Worm (Caenorhabditis elegans): ENCODE data around the gene T05D4.2.

Gene T05D4.2

DNA sequence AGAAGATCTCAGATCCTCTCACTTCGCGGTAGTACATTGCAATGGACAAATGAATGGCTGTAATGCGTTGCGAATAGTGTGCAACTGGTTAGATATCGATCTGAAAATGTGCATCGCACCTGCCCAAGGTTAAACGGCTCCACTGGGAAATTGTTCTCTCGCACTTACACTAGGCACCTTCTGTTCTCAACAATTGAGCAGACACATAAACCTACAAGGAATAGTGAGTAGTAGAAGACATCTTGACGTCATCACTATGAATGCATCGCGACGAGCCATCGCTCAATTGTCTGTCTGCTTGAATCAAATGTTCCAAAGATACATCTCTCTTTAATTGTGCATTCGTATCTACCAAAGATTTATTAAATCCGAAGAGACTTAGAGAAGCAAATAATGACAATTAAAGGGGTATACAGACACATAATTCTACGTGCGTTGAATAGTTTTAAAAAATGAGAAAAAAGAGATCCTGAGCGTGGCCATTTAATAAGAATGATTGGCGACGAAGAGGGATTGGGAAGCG is at the start of gene T05D4.2:
Gene T05D4.2 (minus strand): TSS at position 83 of the 523 bp plus-strand sequence.
- TF ChIP-seq aly-2 (tag; optimal IDR thresholded peaks at IDR 0.05) (no peak), lsy-2 (tag; optimal IDR thresholded peaks at IDR 0.05) (peak in 1 of 2 experiments; percentile 24), nhr-129 (tag; optimal IDR thresholded peaks at IDR 0.05) (peak; percentile 70), peb-1 (tag; optimal IDR thresholded peaks at IDR 0.05) (no peak), lin-13 (GFP tag; optimal IDR thresholded peaks at IDR 0.05) (no peak), zag-1 (tag; optimal IDR thresholded peaks at IDR 0.05) (peak; percentile 42), nhr-25 (tag; optimal IDR thresholded peaks at IDR 0.05) (no peak), crh-2 (tag; optimal IDR thresholded peaks at IDR 0.05) (no peak), alr-1 (tag; optimal IDR thresholded peaks at IDR 0.05) (no peak), egl-27 (tag; optimal IDR thresholded peaks at IDR 0.05) (no peak), unc-55 (GFP tag; optimal IDR thresholded peaks at IDR 0.05) (peak; percentile 29), sma-3 (GFP tag; optimal IDR thresholded peaks at IDR 0.05) (no peak), sma-9 (GFP tag; optimal IDR thresholded peaks at IDR 0.05) (peak; percentile 36), sma-9 (tag; optimal IDR thresholded peaks at IDR 0.05) (no peak), nhr-6 (tag; optimal IDR thresholded peaks at IDR 0.05) (peak; percentile 11)

DNA sequence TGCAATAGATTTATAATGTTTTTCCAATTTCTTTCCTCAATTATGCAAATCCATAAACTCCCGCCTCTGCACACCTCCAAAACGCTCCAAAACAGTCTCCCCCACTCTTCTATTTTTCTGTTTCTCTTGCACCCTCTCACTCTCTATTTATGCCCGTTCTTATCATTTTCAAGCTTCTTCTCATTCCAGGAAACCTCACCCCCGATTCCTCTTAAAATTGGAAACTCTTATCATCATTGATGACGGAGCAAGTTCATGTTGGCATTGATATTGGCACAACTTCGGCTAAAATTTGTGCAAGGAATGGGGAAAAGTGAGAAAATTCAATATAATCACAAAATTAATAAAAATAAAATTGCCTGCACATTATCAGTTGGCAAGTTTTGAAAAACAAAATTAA is 45.0 kb upstream of the T05D4.2 start, which contains the start of gene shpk-1:
Gene shpk-1 (plus strand): TSS at position 188 of the 400 bp plus-strand sequence.
- TF ChIP-seq lin-11 (tag; optimal IDR thresholded peaks at IDR 0.05) (no peak), ztf-4 (tag; optimal IDR thresholded peaks at IDR 0.05) (no peak), nhr-25 (tag; optimal IDR thresholded peaks at IDR 0.05) (no peak), sma-3 (GFP tag; optimal IDR thresholded peaks at IDR 0.05) (no peak), F13H6.1 (tag; optimal IDR thresholded peaks at IDR 0.05) (peak; percentile 40), fos-1 (tag; optimal IDR thresholded peaks at IDR 0.05) (peak; percentile 96), crh-2 (tag; optimal IDR thresholded peaks at IDR 0.05) (peak; percentile 77), gmeb-1 (tag; optimal IDR thresholded peaks at IDR 0.05) (peak; percentile 46), alr-1 (tag; optimal IDR thresholded peaks at IDR 0.05) (no peak), sma-9 (GFP tag; optimal IDR thresholded peaks at IDR 0.05) (peak; percentile 40), sma-9 (tag; optimal IDR thresholded peaks at IDR 0.05) (no peak)

DNA sequence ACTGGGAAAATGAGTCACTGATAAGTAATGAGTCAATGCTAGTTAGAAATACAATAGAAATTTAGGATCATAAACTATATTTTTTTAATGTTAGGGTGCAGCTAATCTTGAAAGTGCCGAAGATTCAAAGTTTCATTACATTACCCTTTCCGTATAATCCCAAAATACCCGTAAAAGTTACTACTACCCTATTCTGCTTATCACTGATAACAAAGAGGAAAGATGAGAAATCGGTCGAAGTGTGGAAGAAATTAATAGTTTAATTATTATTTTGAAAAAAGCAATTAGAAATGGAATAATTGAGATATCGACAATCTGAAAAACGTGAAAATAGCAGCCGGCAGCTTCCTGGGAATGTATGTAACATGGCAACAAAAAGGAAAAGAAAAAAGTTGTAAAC is 44.0 kb upstream of the T05D4.2 start:
- TF ChIP-seq gmeb-1 (tag; optimal IDR thresholded peaks at IDR 0.05) (no peak), nhr-6 (tag; optimal IDR thresholded peaks at IDR 0.05) (no peak), sem-4 (tag; optimal IDR thresholded peaks at IDR 0.05) (no peak), unc-55 (GFP tag; optimal IDR thresholded peaks at IDR 0.05) (no peak), fos-1 (tag; optimal IDR thresholded peaks at IDR 0.05) (peak; percentile 51), dmd-4 (tag; optimal IDR thresholded peaks at IDR 0.05) (no peak), blmp-1 (tag; optimal IDR thresholded peaks at IDR 0.05; ENCODE audit: insufficient read depth) (no peak), nhr-25 (tag; optimal IDR thresholded peaks at IDR 0.05) (no peak)

DNA sequence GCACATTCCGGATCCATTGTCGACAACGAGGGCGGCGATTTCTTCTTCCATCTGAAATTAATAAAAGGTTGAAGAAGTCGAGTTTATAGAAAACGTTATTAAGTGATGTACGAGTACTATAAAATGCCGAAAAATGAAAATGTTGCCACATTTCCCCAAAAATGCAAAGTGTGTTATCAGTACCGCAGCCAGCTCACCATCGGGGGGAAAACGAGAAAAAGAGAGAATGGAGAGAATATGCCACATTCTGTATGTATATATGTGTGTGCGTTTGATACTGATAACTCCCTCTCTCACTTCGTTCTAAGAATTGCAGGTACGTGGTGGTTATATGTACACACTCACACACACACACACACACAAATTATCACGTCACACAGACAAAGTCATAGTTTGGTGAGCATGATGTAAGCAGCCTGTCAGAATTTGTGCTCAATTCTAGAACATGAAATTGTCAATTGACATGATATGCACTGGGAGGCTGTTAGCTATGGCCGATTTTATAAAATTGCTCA is 43.2 kb upstream of the T05D4.2 start, which contains the start of gene act-5:
Gene act-5 (minus strand): TSS at position 51 of the 515 bp plus-strand sequence.
- TF ChIP-seq unc-62 (GFP tag; optimal IDR thresholded peaks at IDR 0.05) (no peak), nhr-25 (tag; optimal IDR thresholded peaks at IDR 0.05) (no peak), snpc-4 (tag; optimal IDR thresholded peaks at IDR 0.05) (no peak), crh-2 (tag; optimal IDR thresholded peaks at IDR 0.05) (peak; percentile 87), elt-3 (tag; optimal IDR thresholded peaks at IDR 0.05) (no peak), aly-2 (tag; optimal IDR thresholded peaks at IDR 0.05) (no peak), F13H6.1 (tag; optimal IDR thresholded peaks at IDR 0.05) (peak; percentile 33), unc-55 (GFP tag; optimal IDR thresholded peaks at IDR 0.05) (no peak), zag-1 (tag; optimal IDR thresholded peaks at IDR 0.05) (no peak), sma-3 (GFP tag; optimal IDR thresholded peaks at IDR 0.05) (no peak), mdl-1 (tag; optimal IDR thresholded peaks at IDR 0.05) (no peak), nhr-237 (tag; optimal IDR thresholded peaks at IDR 0.05) (no peak), ZK546.5 (tag; optimal IDR thresholded peaks at IDR 0.05) (no peak), dmd-4 (tag; optimal IDR thresholded peaks at IDR 0.05) (no peak), sem-4 (tag; optimal IDR thresholded peaks at IDR 0.05) (no peak), fos-1 (tag; optimal IDR thresholded peaks at IDR 0.05) (peak; percentile 91), sma-9 (GFP tag; optimal IDR thresholded peaks at IDR 0.05) (peak; percentile 71), sma-9 (tag; optimal IDR thresholded peaks at IDR 0.05) (no peak), ztf-1 (GFP tag; conservative IDR thresholded peaks at IDR 0.05) (no peak), nhr-10 (tag; optimal IDR thresholded peaks at IDR 0.05) (no peak), ztf-4 (tag; optimal IDR thresholded peaks at IDR 0.05) (no peak), ztf-11 (tag; optimal IDR thresholded peaks at IDR 0.05) (no peak), lin-39 (tag; optimal IDR thresholded peaks at IDR 0.05) (no peak), nhr-11 (tag; optimal IDR thresholded peaks at IDR 0.05) (no peak), Y55F3AM.14 (GFP tag; optimal IDR thresholded peaks at IDR 0.05) (no peak), nhr-129 (tag; optimal IDR thresholded peaks at IDR 0.05) (peak; percentile 60), nhr-6 (tag; optimal IDR thresholded peaks at IDR 0.05) (no peak), egl-27 (tag; optimal IDR thresholded peaks at IDR 0.05) (no peak), lin-11 (tag; optimal IDR thresholded peaks at IDR 0.05) (no peak), ceh-82 (tag; optimal IDR thresholded peaks at IDR 0.05) (no peak), ceh-16 (tag; optimal IDR thresholded peaks at IDR 0.05) (no peak), R02D3.7 (tag; optimal IDR thresholded peaks at IDR 0.05) (no peak), unc-39 (tag; optimal IDR thresholded peaks at IDR 0.05) (no peak), skn-1 (tag; optimal IDR thresholded peaks at IDR 0.05) (no peak), nhr-77 (tag; optimal IDR thresholded peaks at IDR 0.05) (no peak), C34F6.9 (tag; optimal IDR thresholded peaks at IDR 0.05) (no peak), elt-1 (tag; optimal IDR thresholded peaks at IDR 0.05) (no peak), gmeb-1 (tag; optimal IDR thresholded peaks at IDR 0.05) (peak; percentile 41), ama-1 (optimal IDR thresholded peaks at IDR 0.05) (no peak)
